Worm (Caenorhabditis elegans) whole organism, L2 larva: ENCODE measurements around the gene Y75B7AL.2.

ENCODE experiments used
- R02D3.7 ChIP-seq: fragments of 150-350 bp; optimal IDR thresholded peaks from 2 replicates; lab custom pipeline; 2014; ENCODE audit warnings: missing biosample characterization, missing genetic modification characterization
- ama-1 ChIP-seq: fragments of 150-350 bp; optimal IDR thresholded peaks from 2 replicates; lab custom pipeline; 2018; ENCODE audit warnings: inconsistent platforms
- lin-13 ChIP-seq: fragments of 150-350 bp; optimal IDR thresholded peaks from 2 replicates; lab custom pipeline; 2014; ENCODE audit warnings: missing biosample characterization, missing genetic modification reagents, missing genetic modification characterization
- lin-39 ChIP-seq: fragments of 150-350 bp; optimal IDR thresholded peaks from 2 replicates; lab custom pipeline; 2014; ENCODE audit warnings: missing biosample characterization, missing genetic modification reagents, missing genetic modification characterization
- lsy-2 ChIP-seq, 2 experiments: fragments of 150-350 bp in 1 of 2; sonication (generic microtip) in 1 of 2; optimal IDR thresholded peaks; 2 replicates each; lab custom pipeline; 2014 to 2017; ENCODE audit warnings: missing biosample characterization in 2 of 2, missing genetic modification characterization in 2 of 2
- mab-5 ChIP-seq: fragments of 150-350 bp; optimal IDR thresholded peaks from 2 replicates; lab custom pipeline; 2014; ENCODE audit warnings: missing biosample characterization, missing genetic modification characterization
- nhr-23 ChIP-seq: fragments of 150-350 bp; optimal IDR thresholded peaks from 2 replicates; lab custom pipeline; 2014; ENCODE audit warnings: missing biosample characterization, missing genetic modification reagents, missing genetic modification characterization
- nhr-25 ChIP-seq: fragments of 150-350 bp; sonication (generic microtip); optimal IDR thresholded peaks from 3 replicates; lab custom pipeline; 2014; ENCODE audit warnings: missing biosample characterization, missing genetic modification characterization
- nhr-6 ChIP-seq: fragments of 150-350 bp; optimal IDR thresholded peaks from 2 replicates; lab custom pipeline; 2014; ENCODE audit warnings: missing biosample characterization, missing genetic modification characterization
- snpc-4 ChIP-seq: fragments of 150-350 bp; optimal IDR thresholded peaks from 2 replicates; lab custom pipeline; 2014; ENCODE audit warnings: missing biosample characterization, missing genetic modification characterization
- unc-39 ChIP-seq: fragments of 150-350 bp; optimal IDR thresholded peaks from 2 replicates; lab custom pipeline; 2014; ENCODE audit warnings: missing biosample characterization, missing genetic modification characterization
- zag-1 ChIP-seq: fragments of 150-350 bp; optimal IDR thresholded peaks from 2 replicates; lab custom pipeline; 2014; ENCODE audit warnings: missing biosample characterization, missing genetic modification characterization
- ztf-11 ChIP-seq: sonication (generic microtip); optimal IDR thresholded peaks from 2 replicates; lab custom pipeline; 2017; ENCODE audit warnings: missing biosample characterization, missing genetic modification characterization

- no peak for TF ChIP-seq nhr-25 (tag; lab: Kevin White, UChicago)
- no peak for TF ChIP-seq ztf-11 (tag; lab: Kevin White, UChicago)
- no peak for TF ChIP-seq lin-13
- no peak for TF ChIP-seq nhr-6 (tag; lab: Kevin White, UChicago)
- TF ChIP-seq snpc-4 (tag; lab: Kevin White, UChicago), result no peak
- TF ChIP-seq mab-5 (tag; lab: Kevin White, UChicago), result no peak
- no peak for TF ChIP-seq R02D3.7
- TF ChIP-seq ama-1 (lab: Kevin White, UChicago), result no peak
- no peak for TF ChIP-seq unc-39
- TF ChIP-seq lin-39 (tag; lab: Kevin White, UChicago), result no peak
- no peak for TF ChIP-seq nhr-23 (tag; lab: Kevin White, UChicago)
- no peak for TF ChIP-seq zag-1 (tag; lab: Kevin White, UChicago)
- TF ChIP-seq lsy-2 (tag; optimal IDR thresholded peaks at IDR 0.05; lab: Kevin White, UChicago), result no peak
Observed at ce11 chrV:1341276-1342050, 16.5 kb downstream of the Y75B7AL.2 start.
